Fruit fly (Drosophila melanogaster) whole organism, embryonic: Measurements from ENCODE around the gene HemK2.

ENCODE experiments used
- Atf6 ChIP-seq: fragments of 200-800 bp; sonication (Bioruptor generic); IDR thresholded peaks from 2 replicates; pipeline ENCODE4 v1.3.6; 2022; ENCODE audit warnings: missing biosample characterization, missing genetic modification characterization
- B-H2 ChIP-seq: fragments of 200-800 bp; sonication (Bioruptor generic); optimal IDR thresholded peaks from 2 replicates; lab custom pipeline; 2018; ENCODE audit warnings: missing biosample characterization, mild to moderate bottlenecking, missing genetic modification characterization
- CG10267 ChIP-seq: fragments of 200-800 bp; sonication (Bioruptor generic); optimal IDR thresholded peaks from 2 replicates; lab custom pipeline; 2018; ENCODE audit warnings: missing biosample characterization, mild to moderate bottlenecking, missing genetic modification characterization, moderate library complexity
- CG10274 ChIP-seq: fragments of 200-800 bp; sonication (Bioruptor generic); optimal IDR thresholded peaks from 3 replicates; lab custom pipeline; 2017; ENCODE audit warnings: missing biosample characterization, mild to moderate bottlenecking, missing genetic modification characterization
- CG13775 ChIP-seq: fragments of 200-800 bp; sonication (Bioruptor generic); optimal IDR thresholded peaks from 3 replicates; lab custom pipeline; 2017; ENCODE audit warnings: missing biosample characterization, mild to moderate bottlenecking, missing genetic modification characterization
- CG13894 ChIP-seq: fragments of 200-800 bp; sonication (Bioruptor generic); optimal IDR thresholded peaks from 3 replicates; lab custom pipeline; 2018; ENCODE audit warnings: missing biosample characterization, mild to moderate bottlenecking, missing genetic modification characterization, moderate library complexity
- CG14014 ChIP-seq: fragments of 200-800 bp; sonication (Bioruptor generic); IDR thresholded peaks from 2 replicates; pipeline ENCODE4 v1.3.6; 2022; ENCODE audit warnings: missing biosample characterization, missing genetic modification characterization
- CG14667 ChIP-seq: fragments of 200-800 bp; sonication (Bioruptor generic); IDR thresholded peaks from 2 replicates; pipeline ENCODE4 v1.3.6; 2022; ENCODE audit warnings: missing biosample characterization, missing genetic modification characterization
- CG15073 ChIP-seq: fragments of 200-800 bp; sonication (Bioruptor generic); optimal IDR thresholded peaks from 2 replicates; lab custom pipeline; 2016; ENCODE audit warnings: missing biosample characterization, missing genetic modification characterization
- CG16813 ChIP-seq: fragments of 200-800 bp; sonication (Bioruptor generic); IDR thresholded peaks from 3 replicates; pipeline ENCODE4 v1.3.6; 2022; ENCODE audit warnings: missing biosample characterization, missing genetic modification characterization; ENCODE audit not compliant: partially characterized antibody
- CG17568 ChIP-seq: fragments of 200-800 bp; sonication (Bioruptor generic); optimal IDR thresholded peaks from 2 replicates; lab custom pipeline; 2018; ENCODE audit warnings: missing biosample characterization, mild to moderate bottlenecking, missing genetic modification characterization, moderate library complexity
- CG17829 ChIP-seq: fragments of 200-800 bp; optimal IDR thresholded peaks from 2 replicates; lab custom pipeline; 2019; ENCODE audit warnings: missing biosample characterization, mild to moderate bottlenecking, missing genetic modification characterization, moderate library complexity
- CG1792 ChIP-seq: fragments of 200-800 bp; sonication (Bioruptor generic); optimal IDR thresholded peaks from 2 replicates; lab custom pipeline; 2016; ENCODE audit warnings: missing biosample characterization, missing genetic modification characterization
- CG3407 ChIP-seq: fragments of 200-800 bp; sonication (Bioruptor generic); optimal IDR thresholded peaks from 2 replicates; lab custom pipeline; 2018; ENCODE audit warnings: missing biosample characterization, mild to moderate bottlenecking, missing genetic modification characterization
- CG9797 ChIP-seq: fragments of 200-800 bp; sonication (Bioruptor generic); optimal IDR thresholded peaks from 3 replicates; lab custom pipeline; 2018; ENCODE audit warnings: missing biosample characterization, mild to moderate bottlenecking, missing genetic modification characterization
- Chrac-16 ChIP-seq: fragments of 200-800 bp; sonication (Bioruptor generic); optimal IDR thresholded peaks from 3 replicates; lab custom pipeline; 2016; ENCODE audit warnings: missing biosample characterization, missing genetic modification characterization
- HLH3B ChIP-seq: fragments of 200-800 bp; sonication (Bioruptor generic); IDR thresholded peaks from 2 replicates; pipeline ENCODE4 v1.3.6; 2022; ENCODE audit warnings: missing biosample characterization, missing genetic modification characterization
- Hr3 ChIP-seq: fragments of 200-800 bp; sonication (Bioruptor generic); optimal IDR thresholded peaks from 3 replicates; lab custom pipeline; 2016; ENCODE audit warnings: missing biosample characterization, missing genetic modification characterization
- Hr39 ChIP-seq: fragments of >200 bp; optimal IDR thresholded peaks from 2 replicates; lab custom pipeline; 2017
- Hr78 ChIP-seq, 2 experiments: fragments of 200-800 bp in 1 of 2; fragments of >200 bp in 1 of 2; sonication (Bioruptor generic) in 1 of 2; optimal IDR thresholded peaks; 2 replicates each; lab custom pipeline; 2017 to 2019; ENCODE audit warnings: missing biosample characterization in 2 of 2, missing genetic modification characterization in 2 of 2, mild to moderate bottlenecking in 1 of 2, moderate library complexity in 1 of 2
- Lpt ChIP-seq: fragments of >200 bp; optimal IDR thresholded peaks from 2 replicates; lab custom pipeline; 2018; ENCODE audit warnings: missing biosample characterization, missing genetic modification characterization
- Meics ChIP-seq: fragments of 200-800 bp; sonication (Bioruptor generic); optimal IDR thresholded peaks from 2 replicates; lab custom pipeline; 2017; ENCODE audit warnings: missing biosample characterization, mild to moderate bottlenecking, missing genetic modification characterization
- Sox100B ChIP-seq: fragments of 200-800 bp; sonication (Bioruptor generic); optimal IDR thresholded peaks from 3 replicates; lab custom pipeline; 2018; ENCODE audit warnings: missing biosample characterization, mild to moderate bottlenecking, missing genetic modification characterization
- TFAM ChIP-seq: fragments of 200-800 bp; sonication (Bioruptor generic); optimal IDR thresholded peaks from 2 replicates; lab custom pipeline; 2017; ENCODE audit warnings: missing biosample characterization, missing genetic modification characterization, inconsistent platforms
- Xrp1 ChIP-seq: fragments of 200-800 bp; sonication (Bioruptor generic); IDR thresholded peaks from 2 replicates; pipeline ENCODE4 v1.3.6; 2022; ENCODE audit warnings: missing biosample characterization, missing genetic modification characterization
- bab2 ChIP-seq: fragments of 200-800 bp; sonication (Bioruptor generic); optimal IDR thresholded peaks from 2 replicates; lab custom pipeline; 2016; ENCODE audit warnings: missing biosample characterization, missing genetic modification characterization
- cas ChIP-seq: fragments of 200-800 bp; sonication (Bioruptor generic); IDR thresholded peaks from 2 replicates; pipeline ENCODE4 v1.3.6; 2022; ENCODE audit warnings: missing biosample characterization, missing genetic modification characterization
- croc ChIP-seq: fragments of 200-800 bp; sonication (Bioruptor generic); conservative IDR thresholded peaks from 3 replicates; pipeline ENCODE4 v1.3.6; 2022; ENCODE audit warnings: missing biosample characterization, missing genetic modification characterization
- crol ChIP-seq: fragments of 200-800 bp; sonication (Bioruptor generic); IDR thresholded peaks from 2 replicates; pipeline ENCODE4 v1.3.6; 2022; ENCODE audit warnings: missing biosample characterization, missing genetic modification characterization
- dpn ChIP-seq, 2 experiments: fragments of 200-800 bp; sonication (Bioruptor generic); optimal IDR thresholded peaks; 3 replicates each; lab custom pipeline; 2016; ENCODE audit warnings: missing biosample characterization in 2 of 2, missing genetic modification characterization in 2 of 2
- gro ChIP-seq: fragments of 200-800 bp; sonication (Bioruptor generic); optimal IDR thresholded peaks from 2 replicates; lab custom pipeline; 2016; ENCODE audit warnings: missing biosample characterization, missing genetic modification characterization
- gt ChIP-seq: fragments of 200-800 bp; sonication (Bioruptor generic); IDR thresholded peaks from 2 replicates; pipeline ENCODE4 v1.3.6; 2022; ENCODE audit warnings: missing biosample characterization, missing genetic modification characterization
- kah ChIP-seq: fragments of 200-800 bp; sonication (Bioruptor generic); optimal IDR thresholded peaks from 2 replicates; lab custom pipeline; 2018; ENCODE audit warnings: missing biosample characterization, mild to moderate bottlenecking, missing genetic modification characterization
- nerfin-2 ChIP-seq: fragments of 200-800 bp; sonication (Bioruptor generic); IDR thresholded peaks from 2 replicates; pipeline ENCODE4 v1.3.6; 2022; ENCODE audit warnings: missing biosample characterization, missing genetic modification characterization; ENCODE audit not compliant: partially characterized antibody
- oc ChIP-seq: fragments of 200-800 bp; sonication (Bioruptor generic); optimal IDR thresholded peaks from 2 replicates; lab custom pipeline; 2018; ENCODE audit warnings: missing biosample characterization, mild to moderate bottlenecking, missing genetic modification characterization, moderate library complexity
- onecut ChIP-seq: fragments of 200-800 bp; sonication (Bioruptor generic); IDR thresholded peaks from 2 replicates; pipeline ENCODE4 v1.3.6; 2022; ENCODE audit warnings: missing biosample characterization, missing genetic modification characterization
- peb ChIP-seq: fragments of 200-800 bp; sonication (Bioruptor generic); IDR thresholded peaks from 2 replicates; pipeline ENCODE4 v1.3.6; 2022; ENCODE audit warnings: missing biosample characterization, missing genetic modification characterization
- prd ChIP-seq, 3 experiments: fragments of >200 bp in 2 of 3; fragments of 200-800 bp in 1 of 3; sonication (Bioruptor generic) in 1 of 3; optimal IDR thresholded peaks in 2 of 3; IDR thresholded peaks in 1 of 3; 2 replicates in 2 of 3; 3 replicates in 1 of 3; pipeline versions ENCODE4 v1.3.6 to Lab custom; 2017 to 2022; ENCODE audit warnings: missing biosample characterization in 1 of 3, missing genetic modification characterization in 1 of 3
- pzg ChIP-seq: fragments of 200-800 bp; sonication (Bioruptor generic); optimal IDR thresholded peaks from 3 replicates; lab custom pipeline; 2018; ENCODE audit warnings: missing biosample characterization, mild to moderate bottlenecking, missing genetic modification characterization, moderate library complexity
- stwl ChIP-seq: fragments of 200-800 bp; sonication (Bioruptor generic); optimal IDR thresholded peaks from 3 replicates; lab custom pipeline; 2018; ENCODE audit warnings: missing biosample characterization, mild to moderate bottlenecking, missing genetic modification characterization, moderate library complexity
- ttk ChIP-seq: fragments of 200-800 bp; sonication (Bioruptor generic); IDR thresholded peaks from 2 replicates; pipeline ENCODE4 v2.1.2; 2022; ENCODE audit warnings: missing biosample characterization, missing genetic modification characterization
- tx ChIP-seq: fragments of 200-800 bp; sonication (Bioruptor generic); optimal IDR thresholded peaks from 2 replicates; lab custom pipeline; 2016; ENCODE audit warnings: missing biosample characterization, missing genetic modification characterization
- unc-4 ChIP-seq: fragments of 200-800 bp; sonication (Bioruptor generic); IDR thresholded peaks from 2 replicates; pipeline ENCODE4 v1.3.6; 2022; ENCODE audit warnings: missing biosample characterization, missing genetic modification characterization; ENCODE audit not compliant: partially characterized antibody
- vnd ChIP-seq: fragments of 200-800 bp; sonication (Bioruptor generic); IDR thresholded peaks from 3 replicates; pipeline ENCODE4 v1.3.6; 2022; ENCODE audit warnings: missing biosample characterization, missing genetic modification characterization; ENCODE audit not compliant: partially characterized antibody
- wek ChIP-seq: fragments of 200-800 bp; sonication (Bioruptor generic); optimal IDR thresholded peaks from 3 replicates; lab custom pipeline; 2018; ENCODE audit warnings: missing biosample characterization, mild to moderate bottlenecking, missing genetic modification characterization, moderate library complexity
- yki ChIP-seq: fragments of >200 bp; optimal IDR thresholded peaks from 3 replicates; lab custom pipeline; 2018
- zfh1 ChIP-seq: fragments of 200-800 bp; sonication (Bioruptor generic); IDR thresholded peaks from 3 replicates; pipeline ENCODE4 v1.3.6; 2022; ENCODE audit warnings: missing biosample characterization, missing genetic modification characterization

The HemK2 gene

DNA sequence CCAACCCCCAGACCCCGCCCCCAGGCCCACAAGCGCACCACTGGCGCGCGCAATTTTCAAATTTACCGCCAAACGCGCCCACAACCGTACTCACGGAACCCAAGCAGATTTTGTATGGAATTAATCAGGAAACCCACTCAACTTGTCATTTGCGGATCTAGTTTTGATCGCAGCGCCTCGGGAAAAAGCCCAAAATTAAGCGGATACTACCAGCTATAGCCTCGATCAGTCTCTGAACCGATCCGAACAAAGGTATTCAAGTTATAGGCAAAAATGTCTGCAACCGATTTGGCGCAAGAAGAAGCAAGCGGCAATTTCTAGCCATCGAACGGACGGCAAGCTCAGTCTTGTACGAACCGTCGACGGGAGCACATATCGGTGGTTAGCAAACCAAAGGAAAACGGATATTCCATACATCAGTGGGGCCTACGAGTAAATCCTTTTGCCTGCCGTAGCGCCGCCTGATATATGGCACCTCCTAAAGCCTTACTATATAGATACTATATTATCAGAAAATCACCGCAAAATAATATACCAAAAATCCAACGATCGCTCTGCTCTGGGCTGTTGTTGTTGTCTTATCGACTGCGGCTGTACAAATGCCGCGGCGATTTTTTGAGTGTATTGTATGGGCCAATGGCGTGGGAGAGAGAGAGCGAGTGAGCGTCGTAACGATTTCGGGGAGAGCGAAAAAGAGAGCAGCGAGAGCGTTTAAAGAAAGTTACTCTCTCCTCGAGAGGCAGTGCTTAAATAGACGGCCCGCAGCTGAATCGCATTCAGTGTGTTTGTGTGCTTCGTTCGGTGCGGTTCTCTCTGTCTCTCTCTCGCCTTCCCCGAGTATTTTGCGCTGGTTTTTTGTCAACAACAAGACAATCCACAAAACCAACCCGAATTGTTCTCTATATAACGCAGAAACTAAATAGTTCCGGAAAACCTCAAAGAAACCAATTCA lies 6.7 kb downstream of the HemK2 start, which contains the start of gene Pgk (continued):
- TF ChIP-seq wek (GFP tag; lab: Kevin White, UChicago): peak; percentile 16
- TF ChIP-seq CG3407: peak; percentile 44
- TF ChIP-seq dpn (GFP tag; optimal IDR thresholded peaks at IDR 0.05; lab: Kevin White, UChicago): peak in 1 of 2 experiments; percentile 56
- peak; percentile 39 for TF ChIP-seq kah (GFP tag; lab: Kevin White, UChicago)
- no peak for TF ChIP-seq crol (GFP tag; lab: Robert Waterston, UW)
- no peak for TF ChIP-seq nerfin-2 (GFP tag; lab: Robert Waterston, UW)
- no peak for TF ChIP-seq peb
- TF ChIP-seq CG15073 (GFP tag; lab: Kevin White, UChicago): no peak
- peak; percentile 18 for TF ChIP-seq B-H2 (GFP tag; lab: Kevin White, UChicago)
- peak; percentile 100 for TF ChIP-seq yki (lab: Kevin White, UChicago)
- peak; percentile 75 for TF ChIP-seq Sox100B (GFP tag; lab: Kevin White, UChicago)
- no peak for TF ChIP-seq gt (GFP tag; lab: Robert Waterston, UW)
- TF ChIP-seq Hr78 (GFP tag; optimal IDR thresholded peaks at IDR 0.05; lab: Kevin White, UChicago): no peak
- TF ChIP-seq Hr39 (lab: Kevin White, UChicago): no peak
- TF ChIP-seq tx (GFP tag; lab: Kevin White, UChicago): no peak

DNA sequence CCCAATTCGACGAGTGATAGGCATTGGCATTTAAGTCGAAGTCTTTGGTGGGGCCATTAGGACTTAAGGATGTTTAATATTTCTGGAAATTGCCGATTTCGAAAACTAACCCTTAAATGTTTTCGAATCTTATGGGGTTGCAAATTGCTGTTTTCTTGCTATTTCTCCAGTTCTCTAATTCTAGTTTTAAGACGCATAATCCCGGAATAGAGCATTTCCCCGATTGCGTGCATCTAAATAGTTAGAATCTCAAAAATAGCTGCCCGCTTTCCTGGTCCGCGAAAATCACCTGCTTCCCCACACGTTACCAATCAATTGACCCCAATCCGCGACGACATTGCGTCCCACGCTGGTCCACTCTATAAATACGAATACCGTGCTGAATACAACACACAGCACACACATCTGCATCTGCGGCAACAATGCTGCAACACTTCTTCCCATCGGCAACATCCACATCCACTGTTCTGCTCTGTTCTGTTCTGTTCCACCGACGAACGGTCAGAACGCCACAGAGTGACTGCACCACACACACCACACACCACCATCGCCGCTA lies 7.5 kb downstream of the HemK2 start, which contains the start of gene Bacc:
Bacc (plus strand) TSS at position 542 of the 556 bp plus-strand sequence.
- TF ChIP-seq CG10267: peak; percentile 63
- TF ChIP-seq CG13894 (tag; lab: Kevin White, UChicago): no peak
- peak; percentile 80 for TF ChIP-seq bab2 (GFP tag; lab: Kevin White, UChicago)
- peak; percentile 65; the same call in 1 of the 2 replicates for TF ChIP-seq onecut (GFP tag; lab: Robert Waterston, UW)
- peak; percentile 38 for TF ChIP-seq TFAM
- TF ChIP-seq Chrac-16: peak; percentile 75
- TF ChIP-seq ttk (GFP tag; lab: Robert Waterston, UW): no peak
- TF ChIP-seq CG14667 (GFP tag; lab: Robert Waterston, UW): no peak
- peak; percentile 73 for TF ChIP-seq CG17829 (tag; lab: Kevin White, UChicago)
- peak; percentile 91 for TF ChIP-seq CG13775 (GFP tag; lab: Kevin White, UChicago)
- peak; percentile 86 for TF ChIP-seq CG10274
- peak; percentile 38; the same call in 2 of the 3 replicates for TF ChIP-seq croc (GFP tag; lab: Robert Waterston, UW)
- no peak for TF ChIP-seq cas (GFP tag; lab: Robert Waterston, UW)
- no peak for TF ChIP-seq Lpt (GFP tag; lab: Kevin White, UChicago)
- TF ChIP-seq zfh1 (GFP tag; lab: Robert Waterston, UW): no peak
- no peak for TF ChIP-seq HLH3B (GFP tag; lab: Robert Waterston, UW)
- no peak for TF ChIP-seq CG16813 (GFP tag; lab: Robert Waterston, UW)
- TF ChIP-seq CG17568: peak; percentile 83
- TF ChIP-seq Meics: peak; percentile 94
- peak; percentile 12 for TF ChIP-seq CG9797
- TF ChIP-seq vnd (GFP tag; lab: Robert Waterston, UW): no peak
- no peak for TF ChIP-seq unc-4 (GFP tag; lab: Robert Waterston, UW)
- TF ChIP-seq CG14014 (GFP tag; lab: Robert Waterston, UW): no peak
- no peak for TF ChIP-seq stwl
- peak; percentile 89 for TF ChIP-seq gro
- TF ChIP-seq prd (optimal IDR thresholded peaks at IDR 0.05; lab: Kevin White, UChicago): no peak
- TF ChIP-seq prd (GFP tag; IDR thresholded peaks at IDR 0.05; lab: Robert Waterston, UW): no peak
- TF ChIP-seq Hr3 (GFP tag; lab: Kevin White, UChicago): peak; percentile 86
- no peak for TF ChIP-seq pzg (GFP tag; lab: Kevin White, UChicago)
- peak; percentile 86 for TF ChIP-seq CG1792 (GFP tag; lab: Kevin White, UChicago)
- TF ChIP-seq Xrp1: no peak
- TF ChIP-seq Atf6: no peak
- peak; percentile 55 for TF ChIP-seq oc
